Fruit fly (Drosophila melanogaster) whole organism, adult: ENCODE results near the gene yellow-k.
A peak's percentile ranks its signal among the peaks of the same experiment; 100 is the strongest.

Experiments used
- CG11617 ChIP-seq: fragments of 200-800 bp; sonication (Bioruptor generic); optimal IDR thresholded peaks from 2 replicates; lab custom pipeline; 2017; ENCODE audit warnings: mild to moderate bottlenecking, missing biosample characterization, missing genetic modification reagents, missing genetic modification characterization
- CG1620 ChIP-seq: fragments of 200-800 bp; sonication (Bioruptor generic); optimal IDR thresholded peaks from 2 replicates; lab custom pipeline; 2016; ENCODE audit warnings: missing biosample characterization, missing genetic modification characterization
- CG7101 ChIP-seq: fragments of 200-800 bp; sonication (Bioruptor generic); optimal IDR thresholded peaks from 2 replicates; lab custom pipeline; 2018; ENCODE audit warnings: missing biosample characterization, mild to moderate bottlenecking, missing genetic modification characterization, moderate library complexity
- Clk ChIP-seq: fragments of 200-800 bp; sonication (Bioruptor generic); optimal IDR thresholded peaks from 2 replicates; lab custom pipeline; 2017; ENCODE audit warnings: missing biosample characterization, missing genetic modification characterization
- Crg-1 ChIP-seq: fragments of 200-800 bp; sonication (Bioruptor generic); optimal IDR thresholded peaks from 2 replicates; lab custom pipeline; 2016; ENCODE audit warnings: missing biosample characterization, missing genetic modification characterization
- Hr96 ChIP-seq: fragments of 200-800 bp; sonication (Bioruptor generic); optimal IDR thresholded peaks from 2 replicates; lab custom pipeline; 2016; ENCODE audit warnings: missing biosample characterization, missing genetic modification characterization
- cic ChIP-seq: fragments of 200-800 bp; sonication (Bioruptor generic); optimal IDR thresholded peaks from 2 replicates; lab custom pipeline; 2017; ENCODE audit warnings: missing biosample characterization, mild to moderate bottlenecking, missing genetic modification characterization, moderate library complexity
- cnc ChIP-seq, 2 experiments: fragments of >200 bp; optimal IDR thresholded peaks; 2 replicates each; lab custom pipeline; 2017
- ovo ChIP-seq: fragments of 200-800 bp; sonication (Bioruptor generic); optimal IDR thresholded peaks from 2 replicates; lab custom pipeline; 2016; ENCODE audit warnings: missing biosample characterization, missing genetic modification characterization
- pad ChIP-seq: fragments of 200-800 bp; sonication (Bioruptor generic); optimal IDR thresholded peaks from 3 replicates; lab custom pipeline; 2017; ENCODE audit warnings: missing biosample characterization, missing genetic modification characterization, mild to moderate bottlenecking, moderate library complexity, missing genetic modification reagents
- tj ChIP-seq: fragments of 200-800 bp; sonication (Bioruptor generic); optimal IDR thresholded peaks from 3 replicates; lab custom pipeline; 2017; ENCODE audit warnings: missing biosample characterization, mild to moderate bottlenecking, missing genetic modification characterization, moderate library complexity

- TF ChIP-seq CG1620 (GFP tag; lab: Kevin White, UChicago) (no peak), ovo (GFP tag; lab: Kevin White, UChicago) (no peak), Clk (GFP tag; lab: Kevin White, UChicago) (no peak), Hr96 (no peak), cic (peak; percentile 33), cnc (optimal IDR thresholded peaks at IDR 0.05; lab: Kevin White, UChicago) (no peak), CG7101 (no peak), tj (GFP tag; lab: Kevin White, UChicago) (no peak), pad (GFP tag; lab: Kevin White, UChicago) (no peak), Crg-1 (GFP tag; lab: Kevin White, UChicago) (no peak), CG11617 (no peak)
Observed at dm6 chr3L:15518344-15518743, 2.1 kb upstream of the yellow-k start.
